Worm (Caenorhabditis elegans) whole organism, young adult: ENCODE measurements around the gene F55F10.1.

Source experiments
- K11D2.4 ChIP-seq: fragments of 200-800 bp; sonication (Bioruptor generic); IDR thresholded peaks from 2 replicates; pipeline ENCODE4 v1.3.6; 2022; ENCODE audit warnings: missing genetic modification reagents, missing genetic modification characterization, missing compliant biosample characterization
- mes-4 ChIP-seq: sonication (generic microtip); optimal IDR thresholded peaks from 2 replicates; lab custom pipeline; 2016; ENCODE audit warnings: missing genotype, missing genetic modification characterization, missing compliant biosample characterization

DNA sequence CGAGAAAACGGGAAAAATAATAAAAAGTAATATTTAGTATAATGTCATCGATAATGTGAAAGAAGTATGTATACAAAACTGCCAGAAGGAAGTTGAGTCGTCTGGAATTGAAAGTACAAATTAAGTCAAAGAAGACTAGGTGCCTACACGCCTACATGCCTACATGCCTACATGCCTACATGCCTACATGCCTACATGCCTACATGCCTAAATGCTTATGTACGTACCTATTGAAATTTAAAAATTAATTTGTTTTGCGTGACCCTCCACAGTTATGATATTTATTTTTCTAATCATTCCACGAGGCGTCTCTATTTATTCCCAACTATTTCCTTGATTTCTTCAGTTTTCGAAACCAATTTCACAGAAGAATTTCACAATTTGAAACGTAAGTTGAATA, 69.3 kb downstream of the F55F10.1 start, which contains the start of the genes str-185 and R08C7.5:
- TF ChIP-seq K11D2.4 (GFP tag; lab: Robert Waterston, UW) = no peak
- no peak for TF ChIP-seq mes-4 (tag; lab: Kevin White, UChicago)
